Fruit fly (Drosophila melanogaster): ENCODE data around the gene Pgant6.

Gene Pgant6

dm6 chr3L:2820930-2821505 lies 39.0 kb downstream of the Pgant6 start (continued):
- TF ChIP-seq CG2712 (tag; optimal IDR thresholded peaks at IDR 0.05) (no peak), salm (tag; optimal IDR thresholded peaks at IDR 0.05) (peak; percentile 20), tap (tag; optimal IDR thresholded peaks at IDR 0.05) (no peak), ken (GFP tag; IDR thresholded peaks at IDR 0.05) (peak; percentile 6; the same call in 1 of the 3 replicates), dati (GFP tag; IDR thresholded peaks at IDR 0.05) (no peak), peb (GFP tag; IDR thresholded peaks at IDR 0.05) (0 out of 2 replicates have a peak, but pooled peaks have one; percentile 44), MBD-R2 (GFP tag; IDR thresholded peaks at IDR 0.05) (no peak), CG6689 (GFP tag; IDR thresholded peaks at IDR 0.05) (0 out of 2 replicates have a peak, but pooled peaks have one; percentile 14), CG6254 (GFP tag; optimal IDR thresholded peaks at IDR 0.05) (no peak), Awh (GFP tag; IDR thresholded peaks at IDR 0.05) (no peak), CG6175 (GFP tag; IDR thresholded peaks at IDR 0.05) (no peak; the same call in 2 of the 3 replicates), Nf-YC (tag; optimal IDR thresholded peaks at IDR 0.05) (peak; percentile 62), Rx (GFP tag; IDR thresholded peaks at IDR 0.05) (no peak), chn (GFP tag; optimal IDR thresholded peaks at IDR 0.05) (peak; percentile 30), Dref (GFP tag; IDR thresholded peaks at IDR 0.05) (no peak), grn (GFP tag; optimal IDR thresholded peaks at IDR 0.05) (peak; percentile 20), CG4617 (GFP tag; optimal IDR thresholded peaks at IDR 0.05; ENCODE audit: borderline replicate concordance) (no peak), caup (GFP tag; optimal IDR thresholded peaks at IDR 0.05; ENCODE audit: severe bottlenecking) (peak; percentile 55), CG3163 (GFP tag; optimal IDR thresholded peaks at IDR 0.05) (no peak), cas (GFP tag; IDR thresholded peaks at IDR 0.05) (0 out of 2 replicates have a peak, but pooled peaks have one; percentile 22), oc (tag; optimal IDR thresholded peaks at IDR 0.05) (peak; percentile 7), Elba2 (GFP tag; optimal IDR thresholded peaks at IDR 0.05) (no peak), Hand (GFP tag; optimal IDR thresholded peaks at IDR 0.05) (peak; percentile 46), Oli (tag; optimal IDR thresholded peaks at IDR 0.05) (no peak), CG34422 (GFP tag; IDR thresholded peaks at IDR 0.05) (no peak; the same call in 2 of the 3 replicates), ci (GFP tag; IDR thresholded peaks at IDR 0.05) (peak; percentile 78), CG10267 (tag; optimal IDR thresholded peaks at IDR 0.05) (no peak), Hmx (GFP tag; optimal IDR thresholded peaks at IDR 0.05) (no peak), CrebB (tag; optimal IDR thresholded peaks at IDR 0.05) (no peak), ro (GFP tag; IDR thresholded peaks at IDR 0.05) (no peak), CG17829 (tag; optimal IDR thresholded peaks at IDR 0.05) (peak; percentile 38), CG7928 (GFP tag; optimal IDR thresholded peaks at IDR 0.05) (no peak), Ets97D (GFP tag; optimal IDR thresholded peaks at IDR 0.05) (no peak), CG16779 (GFP tag; IDR thresholded peaks at IDR 0.05) (no peak), CG43689 (GFP tag; IDR thresholded peaks at IDR 0.05) (no peak), Dip2 (GFP tag; IDR thresholded peaks at IDR 0.05) (no peak)

DNA sequence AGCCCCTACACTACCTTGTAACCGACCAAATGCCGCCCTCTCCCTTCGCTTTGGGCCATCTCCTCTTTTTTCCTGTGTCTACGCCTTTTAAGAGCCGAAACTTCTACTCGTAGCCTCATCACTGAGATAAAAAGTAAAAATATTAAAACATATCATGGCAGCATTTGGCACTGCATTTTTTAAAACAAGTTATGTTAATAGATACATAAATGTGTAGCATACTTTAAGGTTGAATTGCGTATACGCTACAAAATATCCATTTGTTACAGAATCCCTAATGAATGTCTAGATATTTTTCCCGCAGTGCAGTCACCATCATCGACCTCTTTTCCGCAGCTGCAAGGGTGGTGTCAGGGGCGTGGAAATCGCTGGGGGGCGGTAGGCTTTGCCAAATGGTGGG lies 40.9 kb downstream of the Pgant6 start:
- TF ChIP-seq CG43689 (GFP tag; IDR thresholded peaks at IDR 0.05) (no peak), CG10979 (tag; optimal IDR thresholded peaks at IDR 0.05) (peak; percentile 51), CG5245 (GFP tag; optimal IDR thresholded peaks at IDR 0.05) (peak; percentile 39), CG9437 (GFP tag; optimal IDR thresholded peaks at IDR 0.05) (no peak), CG32532 (GFP tag; IDR thresholded peaks at IDR 0.05) (peak; percentile 43; the same call in 1 of the 2 replicates), Nf-YC (tag; optimal IDR thresholded peaks at IDR 0.05) (no peak), Kr (GFP tag; optimal IDR thresholded peaks at IDR 0.05) (no peak), CG17568 (GFP tag; optimal IDR thresholded peaks at IDR 0.05) (no peak), Dref (GFP tag; IDR thresholded peaks at IDR 0.05) (no peak), sna (GFP tag; IDR thresholded peaks at IDR 0.05; ENCODE audit: partially characterized antibody) (no peak), CG6689 (GFP tag; IDR thresholded peaks at IDR 0.05) (peak; percentile 50; the same call in 1 of the 2 replicates), CG8281 (tag; optimal IDR thresholded peaks at IDR 0.05) (no peak), CG13424 (tag; optimal IDR thresholded peaks at IDR 0.05) (peak; percentile 8), CG17829 (tag; optimal IDR thresholded peaks at IDR 0.05) (peak; percentile 54), CG7357 (GFP tag; IDR thresholded peaks at IDR 0.05) (no peak), Drgx (GFP tag; IDR thresholded peaks at IDR 0.05) (peak; percentile 94), CG2712 (tag; optimal IDR thresholded peaks at IDR 0.05) (peak; percentile 66), wor (GFP tag; IDR thresholded peaks at IDR 0.05) (0 out of 2 replicates have a peak, but pooled peaks have one; percentile 31), CG16863 (GFP tag; optimal IDR thresholded peaks at IDR 0.05) (peak; percentile 15), fd64A (GFP tag; optimal IDR thresholded peaks at IDR 0.05) (no peak), CG5180 (GFP tag; optimal IDR thresholded peaks at IDR 0.05) (no peak)

Data from whole organism, embryonic.